Fruit fly (Drosophila melanogaster): Measurements from ENCODE around the gene CG43095.

Gene CG43095

DNA sequence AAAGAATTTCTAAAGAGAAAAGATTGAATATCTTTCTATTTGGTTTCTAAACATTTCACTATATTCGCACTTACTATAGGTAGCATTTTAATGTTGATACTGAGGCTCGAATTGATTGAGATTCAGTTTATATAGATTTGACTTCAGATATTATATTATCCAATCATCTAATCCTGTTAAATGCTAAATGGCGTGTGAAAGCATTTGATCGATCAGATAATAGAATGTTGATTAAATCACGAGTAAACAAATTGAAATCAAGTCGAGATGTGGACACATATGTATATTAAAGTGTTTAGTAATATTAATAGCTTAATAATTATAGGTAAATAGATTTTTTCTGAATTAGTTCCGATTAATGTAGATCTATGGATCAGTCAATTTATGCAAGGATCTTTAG is 683 bp downstream of the CG43095 start, which contains the start of gene CG43094:
Gene CG43094, minus strand, starts transcription at position 101 of the 400 bp plus-strand sequence.
- TF ChIP-seq ttk (optimal IDR thresholded peaks at IDR 0.05): no peak
- no peak for TF ChIP-seq insv (optimal IDR thresholded peaks at IDR 0.05)
- TF ChIP-seq Sin3A (optimal IDR thresholded peaks at IDR 0.05): no peak
- TF ChIP-seq psq (optimal IDR thresholded peaks at IDR 0.05): no peak
- no peak for TF ChIP-seq h (optimal IDR thresholded peaks at IDR 0.05)
- TF ChIP-seq Myc (optimal IDR thresholded peaks at IDR 0.05): no peak

DNA sequence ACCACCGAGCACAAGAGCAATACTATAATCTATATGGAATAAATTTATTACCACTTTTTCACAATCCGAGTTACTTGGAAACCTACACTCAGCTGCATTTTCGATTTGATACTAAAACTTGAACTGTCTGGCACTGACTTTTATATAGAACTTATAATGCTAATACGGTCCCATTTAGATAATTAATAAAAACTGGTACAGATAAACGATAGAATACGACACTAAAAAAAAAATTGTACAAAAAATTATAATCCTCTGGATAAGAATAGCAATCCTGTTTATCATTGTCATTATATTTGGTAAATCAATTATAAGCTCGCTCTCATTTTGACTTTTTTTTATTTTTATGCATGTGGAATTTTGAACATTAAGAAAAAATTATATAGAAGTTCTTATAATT is 1.4 kb downstream of the CG43095 start, which contains the start of gene CG43093:
Gene CG43093, minus strand, starts transcription at position 101 of the 400 bp plus-strand sequence.
- TF ChIP-seq ttk (optimal IDR thresholded peaks at IDR 0.05) (no peak), psq (optimal IDR thresholded peaks at IDR 0.05) (no peak), Myc (optimal IDR thresholded peaks at IDR 0.05) (no peak), Sin3A (optimal IDR thresholded peaks at IDR 0.05) (no peak), insv (optimal IDR thresholded peaks at IDR 0.05) (no peak), h (optimal IDR thresholded peaks at IDR 0.05) (no peak)

DNA sequence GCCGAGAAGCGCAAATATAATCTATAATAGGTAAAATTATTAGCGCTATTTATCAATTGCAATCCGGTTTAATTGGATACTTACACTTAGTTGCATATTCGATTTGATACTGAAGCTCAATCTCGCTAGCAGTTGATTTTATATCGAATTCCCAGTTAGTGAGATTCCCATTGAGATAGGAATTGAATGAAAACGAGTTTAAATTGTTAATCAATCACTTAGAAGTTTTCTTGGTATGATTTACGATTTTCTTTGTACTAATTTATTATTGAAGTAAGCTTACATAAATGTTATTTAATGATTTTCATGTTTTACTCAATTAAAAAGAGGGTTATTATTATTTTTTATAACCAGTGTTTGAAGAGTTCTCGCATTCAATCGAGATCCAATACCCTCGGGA is 2.0 kb downstream of the CG43095 start, which contains the start of gene CG43092:
Gene CG43092, minus strand, starts transcription at position 101 of the 400 bp plus-strand sequence.
- no peak for TF ChIP-seq h (optimal IDR thresholded peaks at IDR 0.05)

DNA sequence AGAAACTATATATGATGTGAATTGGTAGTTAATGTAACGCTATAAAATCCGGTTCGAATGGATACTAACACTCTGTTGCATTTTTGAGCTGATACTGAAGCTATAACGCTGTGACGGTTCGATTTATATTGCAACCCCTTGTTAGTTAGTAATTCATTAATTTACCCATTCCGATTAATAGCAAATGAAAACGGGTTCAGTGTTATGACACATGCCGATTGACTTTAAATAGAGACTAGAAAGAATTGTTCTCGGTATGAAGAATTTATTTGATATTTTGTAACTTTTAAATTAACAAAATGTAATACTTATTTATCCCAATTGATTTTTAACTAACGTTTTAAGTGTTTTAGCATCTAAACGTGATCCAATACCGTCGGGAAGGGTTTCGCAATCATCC is 2.9 kb downstream of the CG43095 start, which contains the start of gene CG43091:
Gene CG43091, minus strand, starts transcription at position 101 of the 400 bp plus-strand sequence.
- TF ChIP-seq Sin3A (optimal IDR thresholded peaks at IDR 0.05): no peak
- no peak for TF ChIP-seq insv (optimal IDR thresholded peaks at IDR 0.05)
- no peak for TF ChIP-seq psq (optimal IDR thresholded peaks at IDR 0.05)
- no peak for TF ChIP-seq Myc (optimal IDR thresholded peaks at IDR 0.05)
- no peak for TF ChIP-seq h (optimal IDR thresholded peaks at IDR 0.05)
- TF ChIP-seq ttk (optimal IDR thresholded peaks at IDR 0.05): no peak

DNA sequence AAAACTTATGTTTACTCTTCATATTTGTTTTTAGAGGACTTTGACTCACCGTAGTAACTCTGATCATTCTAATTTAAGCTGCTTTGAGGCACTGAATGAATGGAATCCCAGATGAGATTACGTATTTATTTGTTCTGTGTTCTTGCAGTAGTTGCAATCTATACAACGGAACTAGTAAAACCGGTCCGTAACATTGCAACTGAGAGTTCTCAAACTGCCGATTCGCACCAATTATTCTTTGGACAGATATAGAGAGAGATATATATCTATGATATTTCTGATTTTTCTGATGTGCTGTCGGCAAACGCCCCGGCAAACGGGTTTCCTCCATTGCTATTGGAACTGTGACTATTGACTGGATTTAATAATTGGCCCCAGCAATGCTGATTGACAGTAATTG is 4.0 kb downstream of the CG43095 start, which contains the start of gene CG13841:
Gene CG13841, minus strand, starts transcription at position 101 of the 400 bp plus-strand sequence.
- TF ChIP-seq psq (optimal IDR thresholded peaks at IDR 0.05) (no peak), Sin3A (optimal IDR thresholded peaks at IDR 0.05) (no peak), h (optimal IDR thresholded peaks at IDR 0.05) (no peak), Myc (optimal IDR thresholded peaks at IDR 0.05) (no peak), insv (optimal IDR thresholded peaks at IDR 0.05) (no peak), ttk (optimal IDR thresholded peaks at IDR 0.05) (no peak)

- TF ChIP-seq Myc (optimal IDR thresholded peaks at IDR 0.05) (no peak), Sin3A (optimal IDR thresholded peaks at IDR 0.05) (no peak), h (optimal IDR thresholded peaks at IDR 0.05) (no peak), insv (optimal IDR thresholded peaks at IDR 0.05) (no peak), ttk (optimal IDR thresholded peaks at IDR 0.05) (no peak), psq (optimal IDR thresholded peaks at IDR 0.05) (no peak)
Measured at dm6 chr3R:22766072-22766471, 5.5 kb downstream of the CG43095 start, which contains the start of gene Nepl15. Gene Nepl15, minus strand, starts transcription at chr3R:22766172.

DNA sequence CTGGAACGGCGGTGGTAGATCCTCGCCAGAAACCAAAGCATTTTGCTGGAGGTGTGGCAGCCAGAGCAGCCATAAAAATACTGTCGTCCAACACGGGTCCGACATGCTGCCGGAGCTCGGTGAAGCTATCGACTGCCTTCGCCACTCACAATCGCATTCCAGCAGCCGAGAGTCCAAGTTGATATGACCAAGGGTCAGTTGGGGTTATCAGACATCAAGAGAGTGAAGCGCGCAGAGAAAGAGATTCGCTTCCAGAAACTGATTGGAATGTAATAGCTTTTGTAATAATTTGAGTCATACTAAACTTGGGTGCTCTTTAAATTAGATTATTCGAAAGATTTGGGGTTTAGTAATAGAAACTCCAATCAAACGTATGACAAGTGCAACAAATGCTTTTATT is 8.0 kb downstream of the CG43095 start, which contains the start of gene Nepl14:
Gene Nepl14, minus strand, starts transcription at position 125 of the 400 bp plus-strand sequence.
- TF ChIP-seq ttk (optimal IDR thresholded peaks at IDR 0.05): no peak
- TF ChIP-seq psq (optimal IDR thresholded peaks at IDR 0.05): no peak
- no peak for TF ChIP-seq Sin3A (optimal IDR thresholded peaks at IDR 0.05)
- TF ChIP-seq h (optimal IDR thresholded peaks at IDR 0.05): no peak

DNA sequence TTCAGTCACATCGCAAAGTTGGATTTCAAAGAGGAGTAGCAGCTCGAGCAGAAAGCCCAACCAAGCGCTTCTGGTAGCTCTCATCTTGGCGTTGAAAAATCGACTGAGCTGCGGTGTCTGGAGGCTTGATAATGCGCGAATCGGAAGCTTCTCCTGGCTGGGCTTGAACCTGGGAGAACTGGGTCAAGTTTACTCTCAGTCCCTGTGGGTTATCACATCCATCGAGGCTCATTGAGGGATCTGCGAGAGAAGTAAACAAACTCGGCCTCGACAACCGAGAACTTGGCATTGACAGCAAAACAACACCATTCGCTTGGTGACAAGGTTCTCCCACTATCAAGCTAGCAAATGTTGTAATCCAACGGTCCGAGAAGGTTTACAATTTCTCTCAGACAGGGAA is 10.6 kb downstream of the CG43095 start, which contains the start of gene Nepl13:
Gene Nepl13, minus strand, starts transcription at position 89 of the 400 bp plus-strand sequence.
- no peak for TF ChIP-seq insv (optimal IDR thresholded peaks at IDR 0.05)
- TF ChIP-seq Myc (optimal IDR thresholded peaks at IDR 0.05): no peak
- TF ChIP-seq ttk (optimal IDR thresholded peaks at IDR 0.05): no peak
- TF ChIP-seq psq (optimal IDR thresholded peaks at IDR 0.05): no peak
- TF ChIP-seq h (optimal IDR thresholded peaks at IDR 0.05): no peak
- no peak for TF ChIP-seq Sin3A (optimal IDR thresholded peaks at IDR 0.05)

dm6 chr3R:22757117-22757516 is 14.5 kb downstream of the CG43095 start:
- TF ChIP-seq psq (optimal IDR thresholded peaks at IDR 0.05) (no peak), Sin3A (optimal IDR thresholded peaks at IDR 0.05) (no peak), Myc (optimal IDR thresholded peaks at IDR 0.05) (no peak), insv (optimal IDR thresholded peaks at IDR 0.05) (no peak), h (optimal IDR thresholded peaks at IDR 0.05) (no peak), ttk (optimal IDR thresholded peaks at IDR 0.05) (no peak)

dm6 chr3R:22756289-22756688 is 15.3 kb downstream of the CG43095 start:
- no peak for TF ChIP-seq insv (optimal IDR thresholded peaks at IDR 0.05)
- no peak for TF ChIP-seq ttk (optimal IDR thresholded peaks at IDR 0.05)
- TF ChIP-seq Myc (optimal IDR thresholded peaks at IDR 0.05): no peak
- no peak for TF ChIP-seq Sin3A (optimal IDR thresholded peaks at IDR 0.05)
- no peak for TF ChIP-seq h (optimal IDR thresholded peaks at IDR 0.05)
- TF ChIP-seq psq (optimal IDR thresholded peaks at IDR 0.05): no peak

- TF ChIP-seq insv (optimal IDR thresholded peaks at IDR 0.05): no peak
- no peak for TF ChIP-seq psq (optimal IDR thresholded peaks at IDR 0.05)
- no peak for TF ChIP-seq ttk (optimal IDR thresholded peaks at IDR 0.05)
- no peak for TF ChIP-seq Sin3A (optimal IDR thresholded peaks at IDR 0.05)
- no peak for TF ChIP-seq h (optimal IDR thresholded peaks at IDR 0.05)
- no peak for TF ChIP-seq Myc (optimal IDR thresholded peaks at IDR 0.05)
Measured at dm6 chr3R:22755187-22755777, 16.3 kb downstream of the CG43095 start.

- no peak for TF ChIP-seq h (optimal IDR thresholded peaks at IDR 0.05)
- TF ChIP-seq Myc (optimal IDR thresholded peaks at IDR 0.05): no peak
- no peak for TF ChIP-seq Sin3A (optimal IDR thresholded peaks at IDR 0.05)
- no peak for TF ChIP-seq psq (optimal IDR thresholded peaks at IDR 0.05)
- no peak for TF ChIP-seq ttk (optimal IDR thresholded peaks at IDR 0.05)
- no peak for TF ChIP-seq insv (optimal IDR thresholded peaks at IDR 0.05)
Measured at dm6 chr3R:22753895-22754774, 17.4 kb downstream of the CG43095 start.

All from Kc167 (cell line).